Worm (Caenorhabditis elegans): ENCODE data around the gene C56E6.2.

C56E6.2 gene

ce11 chrII:6524501-6524977 lies at the start of gene C56E6.2:
C56E6.2 (plus strand) TSS chrII:6524927.
- TF ChIP-seq dao-5 (tag; optimal IDR thresholded peaks at IDR 0.05) (no peak), him-1 (tag; optimal IDR thresholded peaks at IDR 0.05) (no peak), W03F9.2 (tag; optimal IDR thresholded peaks at IDR 0.05) (no peak)

- TF ChIP-seq dao-5 (tag; optimal IDR thresholded peaks at IDR 0.05) = no peak
- TF ChIP-seq him-1 (tag; optimal IDR thresholded peaks at IDR 0.05) = no peak
- no peak for TF ChIP-seq W03F9.2 (tag; optimal IDR thresholded peaks at IDR 0.05)
Observed at ce11 chrII:6475180-6475737, 49.5 kb upstream of the C56E6.2 start, which contains the start of gene T28D9.16. T28D9.16 (plus strand) TSS chrII:6475687.

ce11 chrII:6476655-6477054 lies 48.1 kb upstream of the C56E6.2 start, which contains the start of gene T28D9.4:
T28D9.4 (plus strand) TSS chrII:6476955.
- TF ChIP-seq him-1 (tag; optimal IDR thresholded peaks at IDR 0.05) (no peak), W03F9.2 (tag; optimal IDR thresholded peaks at IDR 0.05) (no peak)

- TF ChIP-seq him-1 (tag; optimal IDR thresholded peaks at IDR 0.05) (no peak), dao-5 (tag; optimal IDR thresholded peaks at IDR 0.05) (no peak), W03F9.2 (tag; optimal IDR thresholded peaks at IDR 0.05) (no peak)
Observed at ce11 chrII:6482102-6482501, 42.6 kb upstream of the C56E6.2 start, which contains the start of gene del-10. del-10 (minus strand) TSS chrII:6482125.

- no peak for TF ChIP-seq him-1 (tag; optimal IDR thresholded peaks at IDR 0.05)
- TF ChIP-seq W03F9.2 (tag; optimal IDR thresholded peaks at IDR 0.05) = no peak
- no peak for TF ChIP-seq dao-5 (tag; optimal IDR thresholded peaks at IDR 0.05)
Observed at ce11 chrII:6482762-6483161, 42.0 kb upstream of the C56E6.2 start.

ce11 chrII:6484876-6485526 lies 39.7 kb upstream of the C56E6.2 start, which contains the start of the genes lido-16 and plpp-1.2:
lido-16 (minus strand) TSS chrII:6484976.
plpp-1.2 (plus strand) TSS chrII:6485476.
- TF ChIP-seq dao-5 (tag; optimal IDR thresholded peaks at IDR 0.05) (no peak), him-1 (tag; optimal IDR thresholded peaks at IDR 0.05) (no peak), W03F9.2 (tag; optimal IDR thresholded peaks at IDR 0.05) (no peak)

- TF ChIP-seq dao-5 (tag; optimal IDR thresholded peaks at IDR 0.05) (no peak), W03F9.2 (tag; optimal IDR thresholded peaks at IDR 0.05) (no peak), him-1 (tag; optimal IDR thresholded peaks at IDR 0.05) (no peak)
Observed at ce11 chrII:6486344-6486743, 38.4 kb upstream of the C56E6.2 start.

- TF ChIP-seq dao-5 (tag; optimal IDR thresholded peaks at IDR 0.05) (no peak), him-1 (tag; optimal IDR thresholded peaks at IDR 0.05) (peak; percentile 7), W03F9.2 (tag; optimal IDR thresholded peaks at IDR 0.05) (peak; percentile 70)
Observed at ce11 chrII:6489711-6490184, 35.0 kb upstream of the C56E6.2 start, which contains the start of the genes snr-3 and rsp-5. snr-3 (minus strand) TSS chrII:6489761. rsp-5 (plus strand) TSS chrII:6490165.

ce11 chrII:6491187-6491586 lies 33.5 kb upstream of the C56E6.2 start:
- no peak for TF ChIP-seq dao-5 (tag; optimal IDR thresholded peaks at IDR 0.05)
- no peak for TF ChIP-seq him-1 (tag; optimal IDR thresholded peaks at IDR 0.05)
- no peak for TF ChIP-seq W03F9.2 (tag; optimal IDR thresholded peaks at IDR 0.05)

ce11 chrII:6491817-6492452 lies 32.8 kb upstream of the C56E6.2 start, which contains the start of the genes T28D9.11 and T28D9.1:
T28D9.11 (minus strand) TSS chrII:6491993.
T28D9.1 (plus strand) TSS chrII:6492402.
- TF ChIP-seq W03F9.2 (tag; optimal IDR thresholded peaks at IDR 0.05) (no peak), him-1 (tag; optimal IDR thresholded peaks at IDR 0.05) (peak; percentile 63)

- TF ChIP-seq dao-5 (tag; optimal IDR thresholded peaks at IDR 0.05) = no peak
- no peak for TF ChIP-seq W03F9.2 (tag; optimal IDR thresholded peaks at IDR 0.05)
- no peak for TF ChIP-seq him-1 (tag; optimal IDR thresholded peaks at IDR 0.05)
Observed at ce11 chrII:6493139-6493538, 31.6 kb upstream of the C56E6.2 start.

ce11 chrII:6493709-6494326 lies 30.9 kb upstream of the C56E6.2 start:
- TF ChIP-seq dao-5 (tag; optimal IDR thresholded peaks at IDR 0.05) = no peak
- no peak for TF ChIP-seq W03F9.2 (tag; optimal IDR thresholded peaks at IDR 0.05)
- TF ChIP-seq him-1 (tag; optimal IDR thresholded peaks at IDR 0.05) = no peak

ce11 chrII:6496496-6496895 lies 28.2 kb upstream of the C56E6.2 start:
- no peak for TF ChIP-seq W03F9.2 (tag; optimal IDR thresholded peaks at IDR 0.05)
- no peak for TF ChIP-seq him-1 (tag; optimal IDR thresholded peaks at IDR 0.05)
